Fruit fly (Drosophila melanogaster) whole organism, embryonic: ENCODE data around the gene COX5B.

ENCODE experiments used
- CG10209 ChIP-seq: fragments of 200-800 bp; sonication (Bioruptor generic); optimal IDR thresholded peaks from 3 replicates; lab custom pipeline; 2017; ENCODE audit warnings: missing biosample characterization, mild to moderate bottlenecking, missing genetic modification characterization, missing genetic modification reagents
- CG10274 ChIP-seq: fragments of 200-800 bp; sonication (Bioruptor generic); optimal IDR thresholded peaks from 3 replicates; lab custom pipeline; 2017; ENCODE audit warnings: missing biosample characterization, mild to moderate bottlenecking, missing genetic modification characterization
- CG11398 ChIP-seq: fragments of 200-800 bp; sonication (Bioruptor generic); optimal IDR thresholded peaks from 2 replicates; lab custom pipeline; 2016; ENCODE audit warnings: missing biosample characterization, missing genetic modification characterization
- CG12236 ChIP-seq: fragments of 200-800 bp; sonication (Bioruptor generic); optimal IDR thresholded peaks from 2 replicates; lab custom pipeline; 2016; ENCODE audit warnings: missing biosample characterization, missing genetic modification characterization
- CG12744 ChIP-seq: fragments of 200-800 bp; sonication (Bioruptor generic); optimal IDR thresholded peaks from 2 replicates; lab custom pipeline; 2016; ENCODE audit warnings: missing biosample characterization, missing genetic modification characterization
- CG15073 ChIP-seq: fragments of 200-800 bp; sonication (Bioruptor generic); optimal IDR thresholded peaks from 2 replicates; lab custom pipeline; 2016; ENCODE audit warnings: missing biosample characterization, missing genetic modification characterization
- CG16863 ChIP-seq: fragments of 200-800 bp; sonication (Bioruptor generic); optimal IDR thresholded peaks from 3 replicates; lab custom pipeline; 2016; ENCODE audit warnings: missing biosample characterization, missing genetic modification characterization
- CG17612 ChIP-seq: fragments of 200-800 bp; sonication (Bioruptor generic); IDR thresholded peaks from 2 replicates; pipeline ENCODE4 v1.3.6; 2022; ENCODE audit warnings: missing biosample characterization, missing genetic modification characterization
- CG1832 ChIP-seq: fragments of 200-800 bp; sonication (Bioruptor generic); optimal IDR thresholded peaks from 2 replicates; lab custom pipeline; 2017; ENCODE audit warnings: missing biosample characterization, mild to moderate bottlenecking, missing genetic modification characterization, inconsistent platforms
- CG30020 ChIP-seq: fragments of 200-800 bp; optimal IDR thresholded peaks from 2 replicates; lab custom pipeline; 2019; ENCODE audit warnings: missing biosample characterization, mild to moderate bottlenecking, missing genetic modification characterization, moderate library complexity
- CG30403 ChIP-seq: fragments of 200-800 bp; sonication (Bioruptor generic); optimal IDR thresholded peaks from 3 replicates; lab custom pipeline; 2016; ENCODE audit warnings: missing biosample characterization, missing genetic modification characterization
- CG30431 ChIP-seq: fragments of 200-800 bp; sonication (Bioruptor generic); optimal IDR thresholded peaks from 2 replicates; lab custom pipeline; 2017; ENCODE audit warnings: missing biosample characterization, missing genetic modification characterization
- CG3065 ChIP-seq: fragments of 200-800 bp; sonication (Bioruptor generic); optimal IDR thresholded peaks from 2 replicates; lab custom pipeline; 2016; ENCODE audit warnings: missing biosample characterization, missing genetic modification characterization
- CG3995 ChIP-seq: fragments of 200-800 bp; sonication (Bioruptor generic); optimal IDR thresholded peaks from 3 replicates; lab custom pipeline; 2016; ENCODE audit warnings: missing biosample characterization, missing genetic modification characterization
- CG4707 ChIP-seq: fragments of 200-800 bp; sonication (Bioruptor generic); optimal IDR thresholded peaks from 2 replicates; lab custom pipeline; 2018; ENCODE audit warnings: missing biosample characterization, mild to moderate bottlenecking, missing genetic modification characterization, moderate library complexity
- CG6272 ChIP-seq: fragments of 200-800 bp; sonication (Bioruptor generic); IDR thresholded peaks from 2 replicates; pipeline ENCODE4 v1.3.6; 2022; ENCODE audit warnings: missing biosample characterization, missing genetic modification characterization
- CG6654 ChIP-seq: fragments of 200-800 bp; sonication (Bioruptor generic); optimal IDR thresholded peaks from 2 replicates; lab custom pipeline; 2017; ENCODE audit warnings: missing biosample characterization, mild to moderate bottlenecking, missing genetic modification characterization
- CG6854 ChIP-seq: fragments of 200-800 bp; sonication (Bioruptor generic); optimal IDR thresholded peaks from 3 replicates; lab custom pipeline; 2017; ENCODE audit warnings: missing biosample characterization, mild to moderate bottlenecking, missing genetic modification characterization
- CG7556 ChIP-seq: fragments of 200-800 bp; sonication (Bioruptor generic); optimal IDR thresholded peaks from 2 replicates; lab custom pipeline; 2017; ENCODE audit warnings: missing biosample characterization, mild to moderate bottlenecking, missing genetic modification characterization
- CG8089 ChIP-seq: fragments of 200-800 bp; sonication (Bioruptor generic); optimal IDR thresholded peaks from 3 replicates; lab custom pipeline; 2016; ENCODE audit warnings: missing biosample characterization, missing genetic modification characterization
- CG9932 ChIP-seq: fragments of 200-800 bp; sonication (Bioruptor generic); IDR thresholded peaks from 2 replicates; pipeline ENCODE4 v1.3.6; 2022; ENCODE audit warnings: missing biosample characterization, missing genetic modification characterization
- CoRest ChIP-seq: fragments of 200-800 bp; sonication (Bioruptor generic); optimal IDR thresholded peaks from 3 replicates; lab custom pipeline; 2018; ENCODE audit warnings: missing biosample characterization, mild to moderate bottlenecking, missing genetic modification characterization, moderate library complexity
- ERR ChIP-seq: fragments of 200-800 bp; sonication (Bioruptor generic); optimal IDR thresholded peaks from 2 replicates; lab custom pipeline; 2016; ENCODE audit warnings: missing biosample characterization, missing genetic modification characterization
- Fer1 ChIP-seq: fragments of 200-800 bp; sonication (Bioruptor generic); optimal IDR thresholded peaks from 2 replicates; lab custom pipeline; 2017; ENCODE audit warnings: missing biosample characterization, mild to moderate bottlenecking, missing genetic modification characterization
- Gug ChIP-seq: fragments of 200-800 bp; sonication (Bioruptor generic); IDR thresholded peaks from 4 replicates; pipeline ENCODE4 v1.3.6; 2022; ENCODE audit warnings: missing biosample characterization, missing genetic modification characterization
- HmgD ChIP-seq: fragments of 200-800 bp; sonication (Bioruptor generic); optimal IDR thresholded peaks from 3 replicates; lab custom pipeline; 2016; ENCODE audit warnings: missing biosample characterization, missing genetic modification characterization
- Jarid2 ChIP-seq: fragments of 200-800 bp; sonication (Bioruptor generic); optimal IDR thresholded peaks from 3 replicates; lab custom pipeline; 2017; ENCODE audit warnings: mild to moderate bottlenecking, missing biosample characterization, missing genetic modification reagents, missing genetic modification characterization
- Med ChIP-seq: fragments of 200-800 bp; sonication (Bioruptor generic); peaks from one replicate; lab custom pipeline; 2016; ENCODE audit warnings: missing biosample characterization, missing genetic modification characterization, mild to moderate bottlenecking, inconsistent platforms, moderate library complexity
- Opbp ChIP-seq: fragments of 200-800 bp; sonication (Bioruptor generic); IDR thresholded peaks from 3 replicates; pipeline ENCODE4 v1.3.6; 2022; ENCODE audit warnings: missing biosample characterization, missing genetic modification characterization; ENCODE audit not compliant: partially characterized antibody
- Tbp ChIP-seq: fragments of >200 bp; optimal IDR thresholded peaks from 2 replicates; lab custom pipeline; 2018; ENCODE audit warnings: missing biosample characterization, missing genetic modification characterization
- chif ChIP-seq, 2 experiments: fragments of 200-800 bp; sonication (Bioruptor generic); optimal IDR thresholded peaks; 3 replicates each; lab custom pipeline; 2016; ENCODE audit warnings: missing biosample characterization in 2 of 2, missing genetic modification characterization in 2 of 2
- dan ChIP-seq: fragments of 200-800 bp; sonication (Bioruptor generic); IDR thresholded peaks from 2 replicates; pipeline ENCODE4 v1.3.6; 2022; ENCODE audit warnings: missing biosample characterization, missing genetic modification characterization
- dm ChIP-seq: fragments of 200-800 bp; sonication (Bioruptor generic); optimal IDR thresholded peaks from 3 replicates; lab custom pipeline; 2016; ENCODE audit warnings: missing biosample characterization, missing genetic modification characterization
- dmrt11E ChIP-seq: fragments of 200-800 bp; sonication (Bioruptor generic); optimal IDR thresholded peaks from 3 replicates; lab custom pipeline; 2018; ENCODE audit warnings: missing biosample characterization, mild to moderate bottlenecking, missing genetic modification characterization, moderate library complexity
- dmrt99B ChIP-seq: fragments of 200-800 bp; sonication (Bioruptor generic); optimal IDR thresholded peaks from 2 replicates; lab custom pipeline; 2018; ENCODE audit warnings: missing biosample characterization, mild to moderate bottlenecking, missing genetic modification characterization, moderate library complexity
- gro ChIP-seq: fragments of 200-800 bp; sonication (Bioruptor generic); optimal IDR thresholded peaks from 2 replicates; lab custom pipeline; 2016; ENCODE audit warnings: missing biosample characterization, missing genetic modification characterization
- h ChIP-seq: fragments of >200 bp; optimal IDR thresholded peaks from 2 replicates; lab custom pipeline; 2017
- hth ChIP-seq: fragments of >200 bp; optimal IDR thresholded peaks from 2 replicates; lab custom pipeline; 2017; ENCODE audit warnings: inconsistent platforms
- jigr1 ChIP-seq: fragments of 200-800 bp; sonication (Bioruptor generic); IDR thresholded peaks from 3 replicates; pipeline ENCODE4 v1.3.6; 2022; ENCODE audit warnings: missing biosample characterization, missing genetic modification characterization
- ken ChIP-seq: fragments of 200-800 bp; sonication (Bioruptor generic); IDR thresholded peaks from 3 replicates; pipeline ENCODE4 v1.3.6; 2022; ENCODE audit warnings: missing biosample characterization, missing genetic modification characterization
- peb ChIP-seq: fragments of 200-800 bp; sonication (Bioruptor generic); IDR thresholded peaks from 2 replicates; pipeline ENCODE4 v1.3.6; 2022; ENCODE audit warnings: missing biosample characterization, missing genetic modification characterization
- pfk ChIP-seq: fragments of 200-800 bp; sonication (Bioruptor generic); optimal IDR thresholded peaks from 2 replicates; lab custom pipeline; 2018; ENCODE audit warnings: missing biosample characterization, mild to moderate bottlenecking, missing genetic modification characterization, moderate library complexity
- pnt ChIP-seq: fragments of 200-800 bp; sonication (Bioruptor generic); optimal IDR thresholded peaks from 3 replicates; lab custom pipeline; 2016; ENCODE audit warnings: missing biosample characterization, missing genetic modification characterization
- psq ChIP-seq: fragments of 200-800 bp; sonication (Bioruptor generic); optimal IDR thresholded peaks from 2 replicates; lab custom pipeline; 2017; ENCODE audit warnings: missing biosample characterization, missing genetic modification characterization
- sc ChIP-seq, 3 experiments: fragments of >200 bp in 2 of 3; fragments of 200-800 bp in 1 of 3; sonication (Bioruptor generic) in 1 of 3; optimal IDR thresholded peaks; 2 replicates in 2 of 3; 3 replicates in 1 of 3; lab custom pipeline; 2017; ENCODE audit warnings: mild to moderate bottlenecking in 1 of 3, missing biosample characterization in 1 of 3, missing genetic modification characterization in 1 of 3, missing genetic modification reagents in 1 of 3
- scrt ChIP-seq: fragments of 200-800 bp; sonication (Bioruptor generic); optimal IDR thresholded peaks from 2 replicates; lab custom pipeline; 2018; ENCODE audit warnings: missing biosample characterization, mild to moderate bottlenecking, missing genetic modification characterization, moderate library complexity
- sens-2 ChIP-seq: fragments of 200-800 bp; sonication (Bioruptor generic); IDR thresholded peaks from 2 replicates; pipeline ENCODE4 v1.3.6; 2022; ENCODE audit warnings: missing biosample characterization, missing genetic modification characterization
- sim ChIP-seq: fragments of 200-800 bp; sonication (Bioruptor generic); IDR thresholded peaks from 2 replicates; pipeline ENCODE4 v1.3.6; 2022; ENCODE audit warnings: missing biosample characterization, missing genetic modification characterization
- wor ChIP-seq: fragments of 200-800 bp; sonication (Bioruptor generic); IDR thresholded peaks from 2 replicates; pipeline ENCODE4 v1.3.6; 2022; ENCODE audit warnings: missing biosample characterization, missing genetic modification characterization
- yki ChIP-seq: fragments of >200 bp; optimal IDR thresholded peaks from 3 replicates; lab custom pipeline; 2018

The COX5B gene

dm6 chr2L:6595027-6595426 is 37.4 kb downstream of the COX5B start (continued):
- TF ChIP-seq dmrt11E, result peak; percentile 61
- no peak for TF ChIP-seq CG30020 (tag; lab: Kevin White, UChicago)
- no peak for TF ChIP-seq CG1832 (GFP tag; lab: Kevin White, UChicago)
- no peak for TF ChIP-seq CG10209 (GFP tag; lab: Kevin White, UChicago)
- no peak for TF ChIP-seq psq (GFP tag; lab: Kevin White, UChicago)
- no peak for TF ChIP-seq sc (optimal IDR thresholded peaks at IDR 0.05; lab: Kevin White, UChicago)
- peak; percentile 38 for TF ChIP-seq sc (GFP tag; optimal IDR thresholded peaks at IDR 0.05; lab: Kevin White, UChicago)
- no peak for TF ChIP-seq HmgD
- TF ChIP-seq scrt (GFP tag; lab: Kevin White, UChicago), result no peak
- TF ChIP-seq yki (lab: Kevin White, UChicago), result no peak

dm6 chr2L:6601018-6601505 is 43.5 kb downstream of the COX5B start, which contains the start of gene Dpp10:
Dpp10 (minus strand) TSS chr2L:6601068.
- peak; percentile 62 for TF ChIP-seq pnt (GFP tag; lab: Kevin White, UChicago)
- TF ChIP-seq CG3995 (GFP tag; lab: Kevin White, UChicago), result peak; percentile 44
- peak; percentile 90 for TF ChIP-seq peb (GFP tag; lab: Robert Waterston, UW)
- TF ChIP-seq gro (GFP tag; lab: Kevin White, UChicago), result peak; percentile 95
- peak; percentile 87 for TF ChIP-seq CG6854
- TF ChIP-seq CG30431 (GFP tag; lab: Kevin White, UChicago), result peak; percentile 26
- TF ChIP-seq sim, result peak; percentile 76
- TF ChIP-seq jigr1 (GFP tag; lab: Robert Waterston, UW), result peak; percentile 90
- TF ChIP-seq CG8089, result peak; percentile 71
- TF ChIP-seq CG7556, result peak; percentile 96
- TF ChIP-seq CoRest (tag; lab: Kevin White, UChicago), result peak; percentile 91
- TF ChIP-seq Opbp (GFP tag; lab: Robert Waterston, UW), result no peak
- TF ChIP-seq sens-2, result peak; percentile 66; the same call in 1 of the 2 replicates
- TF ChIP-seq dmrt11E, result no peak
- no peak for TF ChIP-seq Tbp (GFP tag; lab: Kevin White, UChicago)
- peak; percentile 92 for TF ChIP-seq CG6272 (GFP tag; lab: Robert Waterston, UW)
- TF ChIP-seq h (lab: Kevin White, UChicago), result no peak
- peak; percentile 90 for TF ChIP-seq Gug (GFP tag; lab: Robert Waterston, UW)
- peak; percentile 43 for TF ChIP-seq dm (GFP tag; lab: Kevin White, UChicago)
- TF ChIP-seq CG4707 (GFP tag; lab: Kevin White, UChicago), result peak; percentile 59
- peak; percentile 65; the same call in 1 of the 2 replicates for TF ChIP-seq dan (GFP tag; lab: Robert Waterston, UW)
- TF ChIP-seq CG10274 (GFP tag; lab: Kevin White, UChicago), result peak; percentile 70
- TF ChIP-seq hth (lab: Kevin White, UChicago), result no peak
- TF ChIP-seq CG11398 (GFP tag; lab: Kevin White, UChicago), result peak; percentile 75
- peak; percentile 99 for TF ChIP-seq CG9932
- peak; percentile 93 for TF ChIP-seq ken (GFP tag; lab: Robert Waterston, UW)
- TF ChIP-seq CG15073 (GFP tag; lab: Kevin White, UChicago), result peak; percentile 21
- TF ChIP-seq CG12236 (GFP tag; lab: Kevin White, UChicago), result peak; percentile 59
- peak; percentile 93 for TF ChIP-seq dmrt99B (tag; lab: Kevin White, UChicago)
- peak; percentile 98 for TF ChIP-seq Med (GFP tag; lab: Kevin White, UChicago)
- peak; percentile 95 for TF ChIP-seq CG30403 (GFP tag; lab: Kevin White, UChicago)
- peak; percentile 25 for TF ChIP-seq HmgD
- no peak for TF ChIP-seq pfk (GFP tag; lab: Kevin White, UChicago)
- peak; percentile 26 for TF ChIP-seq CG3065
- TF ChIP-seq CG16863, result peak; percentile 81
- peak; percentile 80 for TF ChIP-seq ERR (GFP tag; lab: Kevin White, UChicago)
- TF ChIP-seq Fer1 (GFP tag; lab: Kevin White, UChicago), result peak; percentile 97
- peak; percentile 81 to 87 for TF ChIP-seq chif (GFP tag; optimal IDR thresholded peaks at IDR 0.05; lab: Kevin White, UChicago)
- peak; percentile 92 for TF ChIP-seq wor (GFP tag; lab: Robert Waterston, UW)
- TF ChIP-seq CG12744 (GFP tag; lab: Kevin White, UChicago), result peak; percentile 86
- peak; percentile 93 for TF ChIP-seq CG17612
- TF ChIP-seq Jarid2 (GFP tag; lab: Kevin White, UChicago), result peak; percentile 55
- peak; percentile 51 for TF ChIP-seq CG6654 (GFP tag; lab: Kevin White, UChicago)
